Fruit fly (Drosophila melanogaster): Measurements from ENCODE around the gene CG6576.

Gene CG6576

DNA sequence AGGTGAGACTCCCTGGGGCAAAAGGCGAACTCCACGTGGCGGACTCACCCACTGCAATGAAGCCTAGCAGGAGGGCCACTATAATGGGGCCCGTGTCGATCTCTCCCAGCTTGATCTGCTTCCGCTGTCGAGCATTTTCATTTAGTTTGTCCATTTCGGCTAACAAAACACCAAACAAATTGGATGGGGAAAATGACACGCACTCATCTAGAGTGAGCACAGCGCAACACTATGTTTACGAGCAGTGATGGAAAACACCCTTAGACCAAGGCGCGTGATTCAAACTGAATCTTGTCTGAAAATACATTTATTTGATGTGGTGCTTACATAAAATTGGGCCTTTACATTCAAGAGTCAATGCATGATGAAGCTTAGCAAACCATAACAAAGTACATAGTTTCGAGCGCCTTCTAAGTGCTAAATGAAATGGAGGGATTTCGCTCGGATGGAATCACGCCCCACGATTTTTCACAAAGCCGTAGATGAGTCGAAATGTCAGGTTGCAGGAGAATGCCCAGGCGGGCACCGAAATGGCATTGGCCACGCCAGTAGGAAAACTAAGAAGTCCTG, 35.7 kb upstream of the CG6576 start, which contains the start of gene SrpRbeta (continued):
- TF ChIP-seq Dfd (GFP tag; optimal IDR thresholded peaks at IDR 0.05) (no peak), CG5245 (GFP tag; optimal IDR thresholded peaks at IDR 0.05) (no peak), CG32532 (GFP tag; IDR thresholded peaks at IDR 0.05) (no peak; the same call in 1 of the 2 replicates), nmo (GFP tag; optimal IDR thresholded peaks at IDR 0.05) (no peak), croc (GFP tag; conservative IDR thresholded peaks at IDR 0.05) (no peak), Atf-2 (GFP tag; optimal IDR thresholded peaks at IDR 0.05) (no peak), ab (GFP tag; optimal IDR thresholded peaks at IDR 0.05) (no peak), org-1 (GFP tag; optimal IDR thresholded peaks at IDR 0.05) (peak; percentile 24), CG17359 (tag; optimal IDR thresholded peaks at IDR 0.05) (no peak), slp2 (GFP tag; optimal IDR thresholded peaks at IDR 0.05) (no peak), CG11504 (tag; optimal IDR thresholded peaks at IDR 0.05) (no peak), Dll (GFP tag; IDR thresholded peaks at IDR 0.05; ENCODE audit: partially characterized antibody) (no peak), hth (optimal IDR thresholded peaks at IDR 0.05) (no peak), CG4820 (GFP tag; optimal IDR thresholded peaks at IDR 0.05) (no peak), CG13894 (tag; optimal IDR thresholded peaks at IDR 0.05) (no peak), gfzf (GFP tag; optimal IDR thresholded peaks at IDR 0.05) (peak; percentile 9), CG3838 (GFP tag; optimal IDR thresholded peaks at IDR 0.05) (no peak), Kr (GFP tag; optimal IDR thresholded peaks at IDR 0.05) (no peak), Bdp1 (GFP tag; optimal IDR thresholded peaks at IDR 0.05) (no peak), CG1792 (GFP tag; optimal IDR thresholded peaks at IDR 0.05) (no peak), HmgD (GFP tag; optimal IDR thresholded peaks at IDR 0.05) (peak; percentile 41), crol (GFP tag; IDR thresholded peaks at IDR 0.05) (no peak), knrl (GFP tag; IDR thresholded peaks at IDR 0.05; ENCODE audit: partially characterized antibody) (no peak), unpg (GFP tag; optimal IDR thresholded peaks at IDR 0.05) (no peak), Dip2 (GFP tag; IDR thresholded peaks at IDR 0.05) (no peak), rib (GFP tag; IDR thresholded peaks at IDR 0.05) (no peak), wor (GFP tag; IDR thresholded peaks at IDR 0.05) (no peak), NFAT (GFP tag; IDR thresholded peaks at IDR 0.05) (peak; percentile 65; the same call in 1 of the 2 replicates), stc (GFP tag; IDR thresholded peaks at IDR 0.05) (no peak), lov (optimal IDR thresholded peaks at IDR 0.05) (no peak), lov (GFP tag; IDR thresholded peaks at IDR 0.05) (no peak), hkb (optimal IDR thresholded peaks at IDR 0.05) (no peak), hkb (GFP tag; IDR thresholded peaks at IDR 0.05) (no peak), slou (GFP tag; optimal IDR thresholded peaks at IDR 0.05) (no peak), CG10147 (GFP tag; optimal IDR thresholded peaks at IDR 0.05) (no peak), CTCF (GFP tag; optimal IDR thresholded peaks at IDR 0.05) (peak; percentile 23), CG10462 (GFP tag; optimal IDR thresholded peaks at IDR 0.05) (no peak), HLH54F (GFP tag; optimal IDR thresholded peaks at IDR 0.05) (peak; percentile 30), Lhr (GFP tag; optimal IDR thresholded peaks at IDR 0.05) (no peak), CG9609 (GFP tag; optimal IDR thresholded peaks at IDR 0.05) (no peak), Hey (tag; optimal IDR thresholded peaks at IDR 0.05) (no peak), Eip74EF (GFP tag; optimal IDR thresholded peaks at IDR 0.05) (no peak), Ada2b (GFP tag; IDR thresholded peaks at IDR 0.05) (0 out of 2 replicates have a peak, but pooled peaks have one; percentile 3), CG10267 (tag; optimal IDR thresholded peaks at IDR 0.05) (peak; percentile 90), CG4854 (GFP tag; optimal IDR thresholded peaks at IDR 0.05) (no peak), CG8478 (optimal IDR thresholded peaks at IDR 0.05) (no peak), CG8765 (GFP tag; IDR thresholded peaks at IDR 0.05) (no peak), sd (tag; optimal IDR thresholded peaks at IDR 0.05) (no peak), CG31441 (GFP tag; IDR thresholded peaks at IDR 0.05) (no peak), B-H2 (GFP tag; optimal IDR thresholded peaks at IDR 0.05) (peak; percentile 72), CG30403 (GFP tag; optimal IDR thresholded peaks at IDR 0.05) (peak; percentile 8), ac (GFP tag; optimal IDR thresholded peaks at IDR 0.05) (no peak), CG17328 (GFP tag; IDR thresholded peaks at IDR 0.05) (no peak; the same call in 1 of the 2 replicates)
